Worm (Caenorhabditis elegans) whole organism, mixed stage, embryonic: Measurements from ENCODE around the gene F29C12.6.

Experiments used
- blmp-1 ChIP-seq: fragments of 150-350 bp; optimal IDR thresholded peaks from 2 replicates; lab custom pipeline; 2014; ENCODE audit warnings: missing biosample characterization, missing genetic modification characterization
- elt-1 ChIP-seq: sonication (generic microtip); optimal IDR thresholded peaks from 2 replicates; lab custom pipeline; 2017; ENCODE audit warnings: missing genetic modification characterization, mild to moderate bottlenecking, missing compliant biosample characterization, antibody characterized with exemption, moderate library complexity, borderline replicate concordance; ENCODE audit not compliant: insufficient read depth
- elt-3 ChIP-seq: fragments of 150-350 bp; optimal IDR thresholded peaks from 2 replicates; lab custom pipeline; 2014; ENCODE audit warnings: missing biosample characterization, missing genetic modification characterization
- lin-13 ChIP-seq: fragments of 150-350 bp; optimal IDR thresholded peaks from 2 replicates; lab custom pipeline; 2014; ENCODE audit warnings: missing biosample characterization, missing genetic modification characterization
- lin-32 ChIP-seq: fragments of 200-800 bp; sonication (Bioruptor generic); optimal IDR thresholded peaks from 2 replicates; lab custom pipeline; 2018; ENCODE audit warnings: mild to moderate bottlenecking, missing genetic modification characterization, missing compliant biosample characterization
- unc-39 ChIP-seq: fragments of 150-350 bp; optimal IDR thresholded peaks from 2 replicates; lab custom pipeline; 2014; ENCODE audit warnings: missing biosample characterization, missing genetic modification characterization
- unc-62 ChIP-seq: fragments of 150-350 bp; optimal IDR thresholded peaks from 2 replicates; lab custom pipeline; 2014; ENCODE audit warnings: missing biosample characterization, missing genetic modification reagents, missing genetic modification characterization
- ztf-11 ChIP-seq: fragments of 150-350 bp; optimal IDR thresholded peaks from 2 replicates; lab custom pipeline; 2014; ENCODE audit warnings: missing biosample characterization, missing genetic modification characterization

ce11 chrII:13116710-13117109, 13.0 kb upstream of the F29C12.6 start, which contains the start of gene rict-1:
- no peak for TF ChIP-seq unc-62 (GFP tag; lab: Kevin White, UChicago)
- no peak for TF ChIP-seq blmp-1 (tag; lab: Kevin White, UChicago)
- no peak for TF ChIP-seq ztf-11
- TF ChIP-seq elt-3 (tag; lab: Kevin White, UChicago): no peak
- TF ChIP-seq unc-39 (tag; lab: Kevin White, UChicago): no peak
- no peak for TF ChIP-seq lin-13 (tag; lab: Kevin White, UChicago)
- TF ChIP-seq elt-1: no peak
- TF ChIP-seq lin-32 (GFP tag; lab: Kevin White, UChicago): no peak
